Fruit fly (Drosophila melanogaster): Measurements from ENCODE around the gene Gba1a.

Gene Gba1a

DNA sequence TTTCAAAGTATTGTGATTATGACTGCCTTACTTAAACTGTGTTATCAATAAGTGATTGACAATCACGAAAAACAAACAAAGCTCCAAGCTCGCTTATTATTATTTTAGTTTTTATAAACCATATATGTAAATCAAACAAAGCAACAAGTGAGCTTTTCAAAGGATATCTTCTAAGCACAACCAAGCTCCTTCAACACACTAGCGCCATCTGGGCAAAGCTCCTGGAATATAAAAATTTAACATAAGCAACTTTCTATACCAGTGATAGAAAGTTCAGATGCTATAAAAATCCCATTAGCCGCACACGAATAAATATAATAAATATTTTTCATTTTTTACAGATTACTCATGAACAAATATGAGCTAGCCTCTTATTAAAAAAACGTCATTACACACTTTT, 36.0 kb upstream of the Gba1a start:
- TF ChIP-seq CG31627 (GFP tag; optimal IDR thresholded peaks at IDR 0.05) (no peak), Eip78C (GFP tag) (peak; percentile 38)

DNA sequence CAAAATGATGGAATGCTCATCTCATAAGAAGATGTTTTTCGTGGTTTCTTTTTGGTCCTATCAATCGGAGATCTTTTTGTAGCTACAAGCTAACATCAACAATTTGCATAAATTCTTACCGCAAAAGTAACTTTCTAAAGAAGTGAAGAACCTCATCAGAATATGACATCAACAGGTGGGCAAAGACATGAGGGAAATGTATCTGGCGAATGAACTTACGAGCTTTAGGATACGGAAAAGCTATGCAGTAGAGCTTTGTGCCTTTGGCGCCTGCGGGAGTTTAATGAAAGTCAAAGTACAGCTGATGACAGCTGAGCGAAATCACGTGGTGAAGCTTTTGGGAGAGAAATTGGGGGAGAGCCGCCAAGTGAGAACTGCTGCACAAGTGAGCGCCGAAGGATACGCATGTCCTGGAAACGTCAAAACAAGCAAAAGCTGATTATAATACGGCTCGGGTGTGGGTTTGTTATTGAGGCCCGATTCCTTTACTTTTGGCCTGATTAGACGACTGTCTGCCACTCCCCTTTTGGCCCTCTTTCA, 33.7 kb upstream of the Gba1a start:
- TF ChIP-seq Eip78C (GFP tag), result peak; percentile 38
- no peak for TF ChIP-seq CG11294 (GFP tag; IDR thresholded peaks at IDR 0.05)
- no peak for TF ChIP-seq Hr4 (GFP tag; optimal IDR thresholded peaks at IDR 0.05)
- no peak for TF ChIP-seq CG3919 (GFP tag; optimal IDR thresholded peaks at IDR 0.05)
- TF ChIP-seq CG16779 (tag; optimal IDR thresholded peaks at IDR 0.05), result no peak
- no peak for TF ChIP-seq CG15336 (GFP tag; IDR thresholded peaks at IDR 0.05)
- TF ChIP-seq CG8632 (GFP tag; optimal IDR thresholded peaks at IDR 0.05), result no peak
- no peak for TF ChIP-seq CG34406 (GFP tag; optimal IDR thresholded peaks at IDR 0.05)

DNA sequence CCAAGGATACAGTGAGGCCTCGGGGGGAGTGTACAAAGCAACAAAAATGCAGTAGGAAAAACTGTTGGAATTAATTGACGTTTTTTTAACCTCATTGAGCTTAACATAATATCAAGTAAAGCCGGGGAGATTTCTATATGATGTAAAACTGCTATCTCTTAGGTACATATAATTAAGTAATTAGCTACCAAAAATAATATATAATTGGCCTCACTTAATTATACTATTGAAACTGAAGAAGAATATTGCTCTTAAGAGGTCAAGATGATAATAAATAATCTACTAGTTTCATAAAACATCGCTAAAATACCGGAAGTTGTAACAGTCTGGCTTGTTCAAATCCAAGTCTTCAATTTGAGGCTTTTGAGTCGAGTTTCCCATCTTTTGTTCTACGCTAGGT, 33.0 kb upstream of the Gba1a start:
- peak; percentile 49 for TF ChIP-seq CG32006 (GFP tag; optimal IDR thresholded peaks at IDR 0.05)
- TF ChIP-seq CG6854 (GFP tag; optimal IDR thresholded peaks at IDR 0.05), result no peak
- TF ChIP-seq fd85E (GFP tag; optimal IDR thresholded peaks at IDR 0.05), result no peak
- TF ChIP-seq svp (GFP tag), result peak; percentile 85
- peak; percentile 6 for TF ChIP-seq pdm3 (GFP tag; optimal IDR thresholded peaks at IDR 0.05)
- TF ChIP-seq esn (GFP tag; optimal IDR thresholded peaks at IDR 0.05), result peak; percentile 5
- peak; percentile 26 for TF ChIP-seq Hr4 (GFP tag; optimal IDR thresholded peaks at IDR 0.05)
- peak; percentile 74 for TF ChIP-seq Eip78C (GFP tag)
- TF ChIP-seq CG7368 (GFP tag; optimal IDR thresholded peaks at IDR 0.05), result no peak
- peak; percentile 16 for TF ChIP-seq topi (GFP tag; optimal IDR thresholded peaks at IDR 0.05)
- TF ChIP-seq CG11902 (GFP tag; optimal IDR thresholded peaks at IDR 0.05), result no peak

dm6 chr3R:23668583-23668982, 31.8 kb upstream of the Gba1a start:
- TF ChIP-seq vri (GFP tag; optimal IDR thresholded peaks at IDR 0.05), result peak; percentile 13
- TF ChIP-seq CG8119 (GFP tag; IDR thresholded peaks at IDR 0.05), result no peak
- peak; percentile 32 for TF ChIP-seq svp (GFP tag)
- no peak for TF ChIP-seq fkh (GFP tag; optimal IDR thresholded peaks at IDR 0.05)

dm6 chr3R:23669401-23670216, 30.8 kb upstream of the Gba1a start, which contains the start of gene CG31145:
TSS of gene CG31145 (minus strand) at chr3R:23669659.
- peak; percentile 99 for TF ChIP-seq CG11902 (GFP tag; optimal IDR thresholded peaks at IDR 0.05)
- TF ChIP-seq dac (GFP tag; optimal IDR thresholded peaks at IDR 0.05), result peak; percentile 100
- TF ChIP-seq CG6808 (GFP tag; optimal IDR thresholded peaks at IDR 0.05), result peak; percentile 98
- TF ChIP-seq Hr39 (GFP tag; optimal IDR thresholded peaks at IDR 0.05), result peak; percentile 100
- peak; percentile 100 for TF ChIP-seq net (GFP tag; optimal IDR thresholded peaks at IDR 0.05)
- TF ChIP-seq OdsH (GFP tag; optimal IDR thresholded peaks at IDR 0.05), result peak; percentile 100
- TF ChIP-seq CG6792 (GFP tag; optimal IDR thresholded peaks at IDR 0.05), result peak; percentile 100
- peak; percentile 100 for TF ChIP-seq CG3919 (GFP tag; optimal IDR thresholded peaks at IDR 0.05)
- peak; percentile 100 for TF ChIP-seq topi (GFP tag; optimal IDR thresholded peaks at IDR 0.05)
- peak; percentile 100 for TF ChIP-seq acj6 (GFP tag; optimal IDR thresholded peaks at IDR 0.05)
- peak; percentile 99 for TF ChIP-seq cyc (GFP tag; optimal IDR thresholded peaks at IDR 0.05)
- peak; percentile 100 for TF ChIP-seq CG31627 (GFP tag; optimal IDR thresholded peaks at IDR 0.05)
- TF ChIP-seq CG3032 (tag; optimal IDR thresholded peaks at IDR 0.05), result peak; percentile 99
- TF ChIP-seq CG4318 (GFP tag; optimal IDR thresholded peaks at IDR 0.05), result peak; percentile 100
- TF ChIP-seq CG8119 (GFP tag; IDR thresholded peaks at IDR 0.05), result peak; percentile 100
- TF ChIP-seq CG15336 (GFP tag; IDR thresholded peaks at IDR 0.05), result peak; percentile 100
- peak; percentile 99 for TF ChIP-seq spab (GFP tag; optimal IDR thresholded peaks at IDR 0.05)
- TF ChIP-seq dsx (GFP tag; optimal IDR thresholded peaks at IDR 0.05; ENCODE audit: poor library complexity, severe bottlenecking), result peak; percentile 98
- TF ChIP-seq Hr4 (GFP tag; optimal IDR thresholded peaks at IDR 0.05), result peak; percentile 100
- TF ChIP-seq esn (GFP tag; optimal IDR thresholded peaks at IDR 0.05), result peak; percentile 100
- peak; percentile 100 for TF ChIP-seq Smox (GFP tag; optimal IDR thresholded peaks at IDR 0.05)
- peak; percentile 100 for TF ChIP-seq Eip75B (GFP tag; optimal IDR thresholded peaks at IDR 0.05)
- TF ChIP-seq achi (GFP tag; optimal IDR thresholded peaks at IDR 0.05), result peak; percentile 99
- peak; percentile 100 for TF ChIP-seq CG11762 (GFP tag; optimal IDR thresholded peaks at IDR 0.05; ENCODE audit: insufficient read depth)
- peak; percentile 100 for TF ChIP-seq CG10669 (GFP tag; optimal IDR thresholded peaks at IDR 0.05)
- peak; percentile 100 for TF ChIP-seq Sox14 (GFP tag; optimal IDR thresholded peaks at IDR 0.05)
- TF ChIP-seq fd59A (GFP tag; optimal IDR thresholded peaks at IDR 0.05), result peak; percentile 99
- peak; percentile 98 for TF ChIP-seq fkh (GFP tag; optimal IDR thresholded peaks at IDR 0.05)
- TF ChIP-seq pdm3 (GFP tag; optimal IDR thresholded peaks at IDR 0.05), result peak; percentile 100
- peak; percentile 100 for TF ChIP-seq Met (GFP tag; optimal IDR thresholded peaks at IDR 0.05)

All from whole organism, prepupa.